Fruit fly (Drosophila melanogaster) whole organism, embryonic: ENCODE results near the gene CG12106.

ENCODE experiments used
- Bteb2 ChIP-seq: fragments of 200-800 bp; sonication (Bioruptor generic); optimal IDR thresholded peaks from 2 replicates; lab custom pipeline; 2016; ENCODE audit warnings: missing biosample characterization, missing genetic modification characterization
- CG10431 ChIP-seq: fragments of 200-800 bp; sonication (Bioruptor generic); optimal IDR thresholded peaks from 3 replicates; lab custom pipeline; 2018; ENCODE audit warnings: missing biosample characterization, mild to moderate bottlenecking, missing genetic modification characterization
- CG11695 ChIP-seq: fragments of 200-800 bp; sonication (Bioruptor generic); IDR thresholded peaks from 3 replicates; pipeline ENCODE4 v1.3.6; 2022; ENCODE audit warnings: missing biosample characterization, missing genetic modification characterization
- CG15514 ChIP-seq: fragments of 200-800 bp; sonication (Bioruptor generic); optimal IDR thresholded peaks from 3 replicates; lab custom pipeline; 2017; ENCODE audit warnings: missing biosample characterization, missing genetic modification characterization, mild to moderate bottlenecking, moderate library complexity, missing genetic modification reagents
- CG1603 ChIP-seq: fragments of 200-800 bp; sonication (Bioruptor generic); optimal IDR thresholded peaks from 2 replicates; lab custom pipeline; 2019; ENCODE audit warnings: missing biosample characterization, mild to moderate bottlenecking, missing genetic modification characterization, moderate library complexity
- CG17186 ChIP-seq: fragments of 200-800 bp; sonication (Bioruptor generic); optimal IDR thresholded peaks from 3 replicates; lab custom pipeline; 2017; ENCODE audit warnings: missing biosample characterization, missing genetic modification reagents, missing genetic modification characterization
- CG17361 ChIP-seq: fragments of 200-800 bp; sonication (Bioruptor generic); IDR thresholded peaks from 3 replicates; pipeline ENCODE4 v1.3.6; 2022; ENCODE audit warnings: missing biosample characterization, missing genetic modification characterization
- CG17802 ChIP-seq: fragments of 200-800 bp; sonication (Bioruptor generic); optimal IDR thresholded peaks from 2 replicates; lab custom pipeline; 2018; ENCODE audit warnings: missing biosample characterization, mild to moderate bottlenecking, missing genetic modification characterization, moderate library complexity
- CG1792 ChIP-seq: fragments of 200-800 bp; sonication (Bioruptor generic); optimal IDR thresholded peaks from 2 replicates; lab custom pipeline; 2016; ENCODE audit warnings: missing biosample characterization, missing genetic modification characterization
- CG18476 ChIP-seq: fragments of 200-800 bp; sonication (Bioruptor generic); optimal IDR thresholded peaks from 2 replicates; lab custom pipeline; 2016; ENCODE audit warnings: missing biosample characterization, mild to moderate bottlenecking, missing genetic modification characterization
- CG2116 ChIP-seq: fragments of 200-800 bp; sonication (Bioruptor generic); optimal IDR thresholded peaks from 3 replicates; lab custom pipeline; 2018; ENCODE audit warnings: missing biosample characterization, mild to moderate bottlenecking, missing genetic modification characterization
- CG2202 ChIP-seq: fragments of 200-800 bp; sonication (Bioruptor generic); optimal IDR thresholded peaks from 2 replicates; lab custom pipeline; 2018; ENCODE audit warnings: missing biosample characterization, mild to moderate bottlenecking, missing genetic modification characterization
- CG2889 ChIP-seq: fragments of 200-800 bp; sonication (Bioruptor generic); IDR thresholded peaks from 3 replicates; pipeline ENCODE4 v1.3.6; 2022; ENCODE audit warnings: missing biosample characterization, missing genetic modification characterization
- CG33557 ChIP-seq: fragments of 200-800 bp; sonication (Bioruptor generic); optimal IDR thresholded peaks from 2 replicates; lab custom pipeline; 2019; ENCODE audit warnings: missing biosample characterization, mild to moderate bottlenecking, missing genetic modification characterization, moderate library complexity
- CG3847 ChIP-seq: fragments of 200-800 bp; sonication (Bioruptor generic); IDR thresholded peaks from 2 replicates; pipeline ENCODE4 v1.3.6; 2022; ENCODE audit warnings: missing biosample characterization, missing genetic modification characterization
- CG4282 ChIP-seq: fragments of 200-800 bp; sonication (Bioruptor generic); optimal IDR thresholded peaks from 2 replicates; lab custom pipeline; 2016; ENCODE audit warnings: missing biosample characterization, missing genetic modification characterization
- CG4854 ChIP-seq: fragments of 200-800 bp; sonication (Bioruptor generic); optimal IDR thresholded peaks from 2 replicates; lab custom pipeline; 2016; ENCODE audit warnings: missing biosample characterization, missing genetic modification characterization, inconsistent platforms
- CG6854 ChIP-seq: fragments of 200-800 bp; sonication (Bioruptor generic); optimal IDR thresholded peaks from 3 replicates; lab custom pipeline; 2017; ENCODE audit warnings: missing biosample characterization, mild to moderate bottlenecking, missing genetic modification characterization
- CG7839 ChIP-seq: fragments of 200-800 bp; sonication (Bioruptor generic); optimal IDR thresholded peaks from 3 replicates; lab custom pipeline; 2018; ENCODE audit warnings: missing biosample characterization, mild to moderate bottlenecking, missing genetic modification characterization, moderate library complexity
- CG9932 ChIP-seq: fragments of 200-800 bp; sonication (Bioruptor generic); IDR thresholded peaks from 2 replicates; pipeline ENCODE4 v1.3.6; 2022; ENCODE audit warnings: missing biosample characterization, missing genetic modification characterization
- Camta ChIP-seq: fragments of 200-800 bp; sonication (Bioruptor generic); optimal IDR thresholded peaks from 2 replicates; lab custom pipeline; 2016; ENCODE audit warnings: missing biosample characterization, missing genetic modification characterization
- D19A ChIP-seq: fragments of 200-800 bp; optimal IDR thresholded peaks from 3 replicates; lab custom pipeline; 2019; ENCODE audit warnings: missing biosample characterization, mild to moderate bottlenecking, missing genetic modification characterization, moderate library complexity
- Deaf1 ChIP-seq: fragments of 200-800 bp; optimal IDR thresholded peaks from 3 replicates; lab custom pipeline; 2019; ENCODE audit warnings: missing biosample characterization, mild to moderate bottlenecking, missing genetic modification characterization, moderate library complexity
- Dek ChIP-seq: fragments of 200-800 bp; sonication (Bioruptor generic); optimal IDR thresholded peaks from 3 replicates; lab custom pipeline; 2019; ENCODE audit warnings: missing biosample characterization, mild to moderate bottlenecking, missing genetic modification characterization, moderate library complexity
- Drgx ChIP-seq: fragments of 200-800 bp; sonication (Bioruptor generic); IDR thresholded peaks from 2 replicates; pipeline ENCODE4 v1.3.6; 2022; ENCODE audit warnings: missing biosample characterization, missing genetic modification characterization
- E2f1 ChIP-seq: fragments of 200-800 bp; sonication (Bioruptor generic); IDR thresholded peaks from 2 replicates; pipeline ENCODE4 v1.3.6; 2022; ENCODE audit warnings: missing biosample characterization, missing genetic modification characterization
- Fer3 ChIP-seq: fragments of 200-800 bp; sonication (Bioruptor generic); optimal IDR thresholded peaks from 2 replicates; lab custom pipeline; 2018; ENCODE audit warnings: missing biosample characterization, mild to moderate bottlenecking, missing genetic modification characterization, moderate library complexity
- Hand ChIP-seq: fragments of 200-800 bp; sonication (Bioruptor generic); optimal IDR thresholded peaks from 2 replicates; lab custom pipeline; 2017; ENCODE audit warnings: mild to moderate bottlenecking, missing biosample characterization, missing genetic modification reagents, missing genetic modification characterization
- HmgZ ChIP-seq: fragments of 200-800 bp; sonication (Bioruptor generic); optimal IDR thresholded peaks from 2 replicates; lab custom pipeline; 2018; ENCODE audit warnings: missing biosample characterization, mild to moderate bottlenecking, missing genetic modification characterization
- Hr51 ChIP-seq, 2 experiments: fragments of 200-800 bp; sonication (Bioruptor generic); optimal IDR thresholded peaks; 2 replicates in 1 of 2; 3 replicates in 1 of 2; lab custom pipeline; 2016 to 2018; ENCODE audit warnings: missing biosample characterization in 2 of 2, missing genetic modification characterization in 2 of 2, mild to moderate bottlenecking in 1 of 2, moderate library complexity in 1 of 2
- NFAT ChIP-seq: fragments of 200-800 bp; sonication (Bioruptor generic); IDR thresholded peaks from 2 replicates; pipeline ENCODE4 v1.3.6; 2022; ENCODE audit warnings: missing biosample characterization, missing genetic modification characterization
- NfI ChIP-seq: fragments of 200-800 bp; sonication (Bioruptor generic); optimal IDR thresholded peaks from 3 replicates; lab custom pipeline; 2018; ENCODE audit warnings: missing biosample characterization, mild to moderate bottlenecking, missing genetic modification characterization, moderate library complexity
- Oli ChIP-seq: fragments of 200-800 bp; sonication (Bioruptor generic); optimal IDR thresholded peaks from 2 replicates; lab custom pipeline; 2018; ENCODE audit warnings: missing biosample characterization, mild to moderate bottlenecking, missing genetic modification characterization, moderate library complexity
- Xbp1 ChIP-seq: fragments of 200-800 bp; sonication (Bioruptor generic); optimal IDR thresholded peaks from 3 replicates; lab custom pipeline; 2016; ENCODE audit warnings: missing biosample characterization, mild to moderate bottlenecking, missing genetic modification characterization
- Xrp1 ChIP-seq: fragments of 200-800 bp; sonication (Bioruptor generic); IDR thresholded peaks from 2 replicates; pipeline ENCODE4 v1.3.6; 2022; ENCODE audit warnings: missing biosample characterization, missing genetic modification characterization
- ac ChIP-seq: fragments of 200-800 bp; sonication (Bioruptor generic); optimal IDR thresholded peaks from 3 replicates; lab custom pipeline; 2017; ENCODE audit warnings: missing biosample characterization, mild to moderate bottlenecking, missing genetic modification characterization
- ap ChIP-seq: fragments of 200-800 bp; sonication (Bioruptor generic); IDR thresholded peaks from 2 replicates; pipeline ENCODE4 v1.3.6; 2022; ENCODE audit warnings: missing biosample characterization, missing genetic modification characterization
- cad ChIP-seq: fragments of >200 bp; optimal IDR thresholded peaks from 2 replicates; lab custom pipeline; 2017; ENCODE audit warnings: missing biosample characterization, missing genetic modification characterization
- corto ChIP-seq: fragments of 200-800 bp; sonication (Bioruptor generic); optimal IDR thresholded peaks from 2 replicates; lab custom pipeline; 2016; ENCODE audit warnings: missing biosample characterization, mild to moderate bottlenecking, missing genetic modification characterization, moderate library complexity
- eve ChIP-seq, 2 experiments: fragments of >200 bp; optimal IDR thresholded peaks; 2 replicates each; lab custom pipeline; 2017; ENCODE audit warnings: missing biosample characterization in 2 of 2, missing genetic modification characterization in 2 of 2
- fd96Cb ChIP-seq: fragments of 200-800 bp; sonication (Bioruptor generic); optimal IDR thresholded peaks from 2 replicates; lab custom pipeline; 2018; ENCODE audit warnings: missing biosample characterization, mild to moderate bottlenecking, missing genetic modification characterization, moderate library complexity
- gfzf ChIP-seq: fragments of 200-800 bp; sonication (Bioruptor generic); optimal IDR thresholded peaks from 2 replicates; lab custom pipeline; 2016; ENCODE audit warnings: missing biosample characterization, mild to moderate bottlenecking, missing genetic modification characterization, moderate library complexity
- h ChIP-seq: fragments of >200 bp; optimal IDR thresholded peaks from 2 replicates; lab custom pipeline; 2017
- hkb ChIP-seq, 2 experiments: fragments of 200-800 bp in 1 of 2; fragments of >200 bp in 1 of 2; sonication (Bioruptor generic) in 1 of 2; IDR thresholded peaks in 1 of 2; optimal IDR thresholded peaks in 1 of 2; 2 replicates each; pipeline versions ENCODE4 v1.3.6 to Lab custom; 2017 to 2022; ENCODE audit warnings: missing biosample characterization in 1 of 2, missing genetic modification characterization in 1 of 2
- jumu ChIP-seq: fragments of 200-800 bp; sonication (Bioruptor generic); optimal IDR thresholded peaks from 3 replicates; lab custom pipeline; 2016; ENCODE audit warnings: missing biosample characterization, missing genetic modification characterization
- ken ChIP-seq: fragments of 200-800 bp; sonication (Bioruptor generic); IDR thresholded peaks from 3 replicates; pipeline ENCODE4 v1.3.6; 2022; ENCODE audit warnings: missing biosample characterization, missing genetic modification characterization
- phol ChIP-seq: fragments of 200-800 bp; sonication (Bioruptor generic); optimal IDR thresholded peaks from 3 replicates; lab custom pipeline; 2018; ENCODE audit warnings: missing biosample characterization, mild to moderate bottlenecking, missing genetic modification characterization, moderate library complexity
- pnt ChIP-seq: fragments of 200-800 bp; sonication (Bioruptor generic); optimal IDR thresholded peaks from 3 replicates; lab custom pipeline; 2016; ENCODE audit warnings: missing biosample characterization, missing genetic modification characterization
- scrt ChIP-seq: fragments of 200-800 bp; sonication (Bioruptor generic); optimal IDR thresholded peaks from 2 replicates; lab custom pipeline; 2018; ENCODE audit warnings: missing biosample characterization, mild to moderate bottlenecking, missing genetic modification characterization, moderate library complexity
- ssp ChIP-seq: fragments of 200-800 bp; sonication (Bioruptor generic); IDR thresholded peaks from 2 replicates; pipeline ENCODE4 v1.3.6; 2022; ENCODE audit warnings: missing biosample characterization, missing genetic modification characterization

The CG12106 gene

DNA sequence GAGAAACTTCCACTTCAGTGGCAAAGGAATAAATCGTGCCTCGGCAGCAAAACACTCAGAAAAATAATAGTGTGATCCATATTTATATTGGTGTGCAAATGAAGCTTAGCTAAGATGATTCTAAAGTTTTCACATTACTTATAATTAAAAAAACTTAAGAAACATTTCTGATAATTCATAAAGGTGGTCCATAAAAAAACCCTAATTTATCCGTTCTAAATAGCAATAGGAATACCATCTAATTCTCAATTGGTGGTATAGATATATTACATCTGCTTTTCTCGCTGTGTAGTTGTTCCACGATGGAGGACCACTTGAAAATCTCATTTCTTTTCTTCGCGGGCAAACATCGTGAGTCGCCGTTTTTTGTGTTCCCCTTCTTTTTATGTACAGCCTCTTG is 38.6 kb upstream of the CG12106 start (continued):
- TF ChIP-seq CG4282 (no peak), corto (GFP tag; lab: Kevin White, UChicago) (peak; percentile 59), CG4854 (GFP tag; lab: Kevin White, UChicago) (peak; percentile 17), CG6854 (peak; percentile 40), pnt (GFP tag; lab: Kevin White, UChicago) (no peak), ken (GFP tag; lab: Robert Waterston, UW) (0 out of 3 replicates have a peak, but pooled peaks have one; percentile 8), Oli (tag; lab: Kevin White, UChicago) (peak; percentile 67), CG15514 (GFP tag; lab: Kevin White, UChicago) (peak; percentile 30), Hr51 (GFP tag; optimal IDR thresholded peaks at IDR 0.05; lab: Kevin White, UChicago) (peak in 1 of 2 experiments; percentile 66), CG7839 (tag; lab: Kevin White, UChicago) (peak; percentile 73), Deaf1 (tag; lab: Kevin White, UChicago) (peak; percentile 25), CG2202 (tag; lab: Kevin White, UChicago) (no peak), CG33557 (GFP tag; lab: Kevin White, UChicago) (peak; percentile 54), CG10431 (GFP tag; lab: Kevin White, UChicago) (peak; percentile 15), NFAT (GFP tag; lab: Robert Waterston, UW) (no peak), NfI (GFP tag; lab: Kevin White, UChicago) (peak; percentile 30), CG17802 (tag; lab: Kevin White, UChicago) (no peak), CG18476 (GFP tag; lab: Kevin White, UChicago) (peak; percentile 56), CG1603 (tag; lab: Kevin White, UChicago) (no peak), fd96Cb (tag; lab: Kevin White, UChicago) (peak; percentile 70), CG17186 (GFP tag; lab: Kevin White, UChicago) (no peak), E2f1 (GFP tag; lab: Robert Waterston, UW) (peak; percentile 28; the same call in 1 of the 2 replicates), CG3847 (GFP tag; lab: Robert Waterston, UW) (peak; percentile 52), ssp (GFP tag; lab: Robert Waterston, UW) (0 out of 2 replicates have a peak, but pooled peaks have one; percentile 16), Hand (peak; percentile 24), ac (GFP tag; lab: Kevin White, UChicago) (no peak), Fer3 (tag; lab: Kevin White, UChicago) (peak; percentile 57), Dek (tag; lab: Kevin White, UChicago) (peak; percentile 25), CG2116 (peak; percentile 9), gfzf (GFP tag; lab: Kevin White, UChicago) (no peak), hkb (optimal IDR thresholded peaks at IDR 0.05; lab: Kevin White, UChicago) (no peak), hkb (GFP tag; IDR thresholded peaks at IDR 0.05; lab: Robert Waterston, UW) (peak; percentile 61), Bteb2 (GFP tag; lab: Kevin White, UChicago) (peak; percentile 44), Xrp1 (peak; percentile 61), jumu (GFP tag; lab: Kevin White, UChicago) (peak; percentile 3), CG2889 (no peak), cad (GFP tag; lab: Kevin White, UChicago) (no peak), CG9932 (peak; percentile 44), CG17361 (GFP tag; lab: Robert Waterston, UW) (peak; percentile 64; the same call in 2 of the 3 replicates), D19A (tag; lab: Kevin White, UChicago) (peak; percentile 68), CG11695 (GFP tag; lab: Robert Waterston, UW) (no peak), Camta (peak; percentile 38), eve (GFP tag; optimal IDR thresholded peaks at IDR 0.05; lab: Kevin White, UChicago) (no peak), phol (tag; lab: Kevin White, UChicago) (peak; percentile 77), HmgZ (tag; lab: Kevin White, UChicago) (no peak), ap (no peak), h (lab: Kevin White, UChicago) (no peak), scrt (GFP tag; lab: Kevin White, UChicago) (peak; percentile 39), Xbp1 (GFP tag; lab: Kevin White, UChicago) (peak; percentile 55), Drgx (peak; percentile 50), CG1792 (GFP tag; lab: Kevin White, UChicago) (peak; percentile 23)
